Worm (Caenorhabditis elegans) whole organism, L1 larva: Measurements from ENCODE around the gene F19C7.2.

ENCODE experiments used
- C34B4.2 ChIP-seq: sonication (generic microtip); optimal IDR thresholded peaks from 2 replicates; lab custom pipeline; 2017; ENCODE audit warnings: mild to moderate bottlenecking, missing genetic modification characterization, missing compliant biosample characterization
- blmp-1 ChIP-seq: fragments of 150-350 bp; optimal IDR thresholded peaks from 2 replicates; lab custom pipeline; 2014; ENCODE audit warnings: missing biosample characterization, missing genetic modification characterization
- ceh-82 ChIP-seq, 3 experiments: fragments of 150-350 bp in 1 of 3; sonication (generic microtip) in 2 of 3; optimal IDR thresholded peaks; 2 replicates each; lab custom pipeline; 2014 to 2017; ENCODE audit warnings: missing biosample characterization in 3 of 3, missing genetic modification characterization in 3 of 3
- dpl-1 ChIP-seq, 3 experiments: fragments of 150-350 bp in 2 of 3; sonication (generic microtip) in 1 of 3; optimal IDR thresholded peaks; 2 replicates each; lab custom pipeline; 2014 to 2017; ENCODE audit warnings: missing biosample characterization in 3 of 3, missing genetic modification characterization in 3 of 3, missing genetic modification reagents in 3 of 3
- efl-1 ChIP-seq, 4 experiments: fragments of 150-350 bp; optimal IDR thresholded peaks in 3 of 4; peaks in 1 of 4; 1 replicate in 1 of 4; 2 replicates in 3 of 4; lab custom pipeline; 2014; ENCODE audit warnings: missing biosample characterization in 2 of 4, missing genetic modification characterization in 2 of 4, missing genetic modification reagents in 2 of 4
- efl-3 ChIP-seq: fragments of 200-800 bp; sonication (Bioruptor generic); optimal IDR thresholded peaks from 2 replicates; lab custom pipeline; 2018; ENCODE audit warnings: mild to moderate bottlenecking, missing genetic modification characterization, missing compliant biosample characterization
- egl-27 ChIP-seq, 2 experiments: fragments of 150-350 bp in 1 of 2; sonication (generic microtip); optimal IDR thresholded peaks; 3 replicates each; lab custom pipeline; 2017 to 2018; ENCODE audit warnings: missing biosample characterization in 2 of 2, missing genetic modification characterization in 2 of 2, missing genetic modification reagents in 2 of 2
- ets-5 ChIP-seq: fragments of 200-800 bp; sonication (Bioruptor generic); IDR thresholded peaks from 2 replicates; pipeline ENCODE4 v1.3.6; 2022; ENCODE audit warnings: missing genetic modification characterization, missing compliant biosample characterization
- fos-1 ChIP-seq: fragments of 150-350 bp; optimal IDR thresholded peaks from 2 replicates; lab custom pipeline; 2014; ENCODE audit warnings: missing biosample characterization, missing genetic modification characterization
- hlh-4 ChIP-seq: sonication (generic microtip); optimal IDR thresholded peaks from 2 replicates; lab custom pipeline; 2016; ENCODE audit warnings: mild to moderate bottlenecking, missing genetic modification characterization, missing compliant biosample characterization
- isw-1 ChIP-seq: fragments of 200-800 bp; sonication (Bioruptor generic); IDR thresholded peaks from 2 replicates; pipeline ENCODE4 v1.3.6; 2022; ENCODE audit warnings: missing genetic modification characterization, missing compliant biosample characterization
- jun-1 ChIP-seq: fragments of 150-350 bp; optimal IDR thresholded peaks from 2 replicates; lab custom pipeline; 2014; ENCODE audit warnings: missing biosample characterization, missing genetic modification reagents, missing genetic modification characterization
- lin-13 ChIP-seq: fragments of 150-350 bp; optimal IDR thresholded peaks from 2 replicates; lab custom pipeline; 2014; ENCODE audit warnings: missing biosample characterization, missing genetic modification reagents, missing genetic modification characterization
- lin-14 ChIP-seq: fragments of 200-800 bp; sonication (Bioruptor generic); optimal IDR thresholded peaks from 2 replicates; lab custom pipeline; 2018; ENCODE audit warnings: mild to moderate bottlenecking, missing genetic modification characterization, moderate library complexity, missing compliant biosample characterization
- lin-35 ChIP-seq, 2 experiments: fragments of 150-350 bp; optimal IDR thresholded peaks; 2 replicates each; lab custom pipeline; 2014; ENCODE audit warnings: missing biosample characterization in 2 of 2, missing genetic modification characterization in 2 of 2, missing genetic modification reagents in 2 of 2
- lsy-2 ChIP-seq, 2 experiments: fragments of 150-350 bp; optimal IDR thresholded peaks; 2 replicates each; lab custom pipeline; 2014; ENCODE audit warnings: missing biosample characterization in 2 of 2, missing genetic modification characterization in 2 of 2
- mab-9 ChIP-seq: fragments of 200-800 bp; sonication (Bioruptor generic); IDR thresholded peaks from 2 replicates; pipeline ENCODE4 v1.3.6; 2022; ENCODE audit warnings: missing genetic modification reagents, missing genetic modification characterization, missing compliant biosample characterization
- mdl-1 ChIP-seq, 2 experiments: fragments of 150-350 bp; optimal IDR thresholded peaks; 2 replicates each; lab custom pipeline; 2014 to 2017; ENCODE audit warnings: missing biosample characterization in 2 of 2, missing genetic modification characterization in 2 of 2, inconsistent platforms in 1 of 2
- mep-1 ChIP-seq: fragments of 150-350 bp; optimal IDR thresholded peaks from 2 replicates; lab custom pipeline; 2014; ENCODE audit warnings: missing biosample characterization, missing genetic modification characterization
- nhr-20 ChIP-seq: sonication (generic microtip); optimal IDR thresholded peaks from 2 replicates; lab custom pipeline; 2016; ENCODE audit warnings: mild to moderate bottlenecking, missing genetic modification characterization, missing compliant biosample characterization
- nhr-71 ChIP-seq: sonication (generic microtip); optimal IDR thresholded peaks from 2 replicates; lab custom pipeline; 2016; ENCODE audit warnings: mild to moderate bottlenecking, missing genetic modification characterization, moderate library complexity, missing compliant biosample characterization
- nhr-77 ChIP-seq: fragments of 150-350 bp; optimal IDR thresholded peaks from 2 replicates; lab custom pipeline; 2014; ENCODE audit warnings: missing biosample characterization, missing genetic modification characterization
- nhr-84 ChIP-seq: sonication (generic microtip); optimal IDR thresholded peaks from 2 replicates; lab custom pipeline; 2017; ENCODE audit warnings: missing biosample characterization, missing genetic modification characterization
- nhr-85 ChIP-seq: sonication (generic microtip); peaks from one replicate; lab custom pipeline; 2016; ENCODE audit warnings: missing genetic modification characterization, inconsistent platforms, missing compliant biosample characterization
- pag-3 ChIP-seq: sonication (generic microtip); optimal IDR thresholded peaks from 2 replicates; lab custom pipeline; 2017; ENCODE audit warnings: missing genetic modification characterization, mild to moderate bottlenecking, missing compliant biosample characterization, antibody characterized with exemption, borderline replicate concordance; ENCODE audit not compliant: insufficient read depth
- pax-3 ChIP-seq: fragments of 200-800 bp; sonication (Bioruptor generic); optimal IDR thresholded peaks from 2 replicates; lab custom pipeline; 2018; ENCODE audit warnings: mild to moderate bottlenecking, missing genetic modification characterization, moderate library complexity, missing compliant biosample characterization
- skn-1 ChIP-seq: fragments of 150-350 bp; optimal IDR thresholded peaks from 2 replicates; lab custom pipeline; 2014; ENCODE audit warnings: missing biosample characterization, missing genetic modification characterization
- snpc-4 ChIP-seq: fragments of 150-350 bp; optimal IDR thresholded peaks from 2 replicates; lab custom pipeline; 2014; ENCODE audit warnings: missing biosample characterization, missing genetic modification characterization
- sptf-1 ChIP-seq: fragments of 150-350 bp; optimal IDR thresholded peaks from 2 replicates; lab custom pipeline; 2014; ENCODE audit warnings: missing biosample characterization, missing genetic modification characterization
- sup-37 ChIP-seq: fragments of 200-800 bp; sonication (Bioruptor generic); optimal IDR thresholded peaks from 2 replicates; lab custom pipeline; 2018; ENCODE audit warnings: mild to moderate bottlenecking, missing genetic modification characterization, missing compliant biosample characterization
- unc-130 ChIP-seq: fragments of 150-350 bp; optimal IDR thresholded peaks from 2 replicates; lab custom pipeline; 2017; ENCODE audit warnings: missing biosample characterization, missing genetic modification characterization, inconsistent platforms
- unc-62 ChIP-seq: fragments of 150-350 bp; optimal IDR thresholded peaks from 2 replicates; lab custom pipeline; 2014; ENCODE audit warnings: missing biosample characterization, missing genetic modification reagents, missing genetic modification characterization
- unc-86 ChIP-seq: sonication (generic microtip); optimal IDR thresholded peaks from 2 replicates; lab custom pipeline; 2016; ENCODE audit warnings: missing genetic modification characterization, missing compliant biosample characterization
- unc-98 ChIP-seq: fragments of 200-800 bp; sonication (Bioruptor generic); IDR thresholded peaks from 2 replicates; pipeline ENCODE4 v1.3.6; 2022; ENCODE audit warnings: missing genetic modification characterization, missing compliant biosample characterization
- zag-1 ChIP-seq: fragments of 150-350 bp; optimal IDR thresholded peaks from 2 replicates; lab custom pipeline; 2014; ENCODE audit warnings: missing biosample characterization, missing genetic modification characterization
- zip-4 ChIP-seq: fragments of 200-800 bp; sonication (Bioruptor generic); optimal IDR thresholded peaks from 2 replicates; lab custom pipeline; 2018; ENCODE audit warnings: mild to moderate bottlenecking, missing genetic modification characterization, moderate library complexity, missing compliant biosample characterization
- ztf-11 ChIP-seq, 2 experiments: sonication (generic microtip); optimal IDR thresholded peaks; 2 replicates each; lab custom pipeline; 2016 to 2017; ENCODE audit warnings: missing genetic modification characterization in 2 of 2, missing biosample characterization in 1 of 2, missing compliant biosample characterization in 1 of 2

Gene F19C7.2

ce11 chrIV:4557731-4558130 lies 42.0 kb upstream of the F19C7.2 start:
- TF ChIP-seq lin-13 = no peak
- TF ChIP-seq blmp-1 (tag; lab: Kevin White, UChicago) = peak; percentile 51
- peak; percentile 9 for TF ChIP-seq nhr-77 (tag; lab: Kevin White, UChicago)
- no peak for TF ChIP-seq ceh-82 (tag; optimal IDR thresholded peaks at IDR 0.05; lab: Kevin White, UChicago)
- no peak for TF ChIP-seq nhr-71
- TF ChIP-seq fos-1 (tag; lab: Kevin White, UChicago) = no peak
- TF ChIP-seq C34B4.2 (tag; lab: Kevin White, UChicago) = no peak
- TF ChIP-seq nhr-85 (tag; lab: Kevin White, UChicago) = peak; percentile 58
- TF ChIP-seq skn-1 (tag; lab: Kevin White, UChicago) = no peak
- no peak for TF ChIP-seq efl-1 (optimal IDR thresholded peaks at IDR 0.05; lab: Kevin White, UChicago)
- TF ChIP-seq efl-1 (GFP tag; optimal IDR thresholded peaks at IDR 0.05 in 1 of 2; lab: Kevin White, UChicago) = peak in 1 of 2 experiments; percentile 90
- peak in 1 of 2 experiments; percentile 12 for TF ChIP-seq lin-35 (GFP tag; optimal IDR thresholded peaks at IDR 0.05; lab: Kevin White, UChicago)
- no peak for TF ChIP-seq hlh-4 (tag; lab: Kevin White, UChicago)
- TF ChIP-seq nhr-84 (tag; lab: Kevin White, UChicago) = no peak
- TF ChIP-seq lin-14 (GFP tag; lab: Kevin White, UChicago) = peak; percentile 27
- no peak for TF ChIP-seq unc-130 (tag; lab: Kevin White, UChicago)
- no peak for TF ChIP-seq mdl-1 (tag; optimal IDR thresholded peaks at IDR 0.05; lab: Kevin White, UChicago)
- no peak for TF ChIP-seq unc-98 (GFP tag; lab: Robert Waterston, UW)
- TF ChIP-seq sptf-1 (tag; lab: Kevin White, UChicago) = no peak
- no peak for TF ChIP-seq efl-3 (GFP tag; lab: Kevin White, UChicago)
- no peak for TF ChIP-seq pax-3 (tag; lab: Kevin White, UChicago)

DNA sequence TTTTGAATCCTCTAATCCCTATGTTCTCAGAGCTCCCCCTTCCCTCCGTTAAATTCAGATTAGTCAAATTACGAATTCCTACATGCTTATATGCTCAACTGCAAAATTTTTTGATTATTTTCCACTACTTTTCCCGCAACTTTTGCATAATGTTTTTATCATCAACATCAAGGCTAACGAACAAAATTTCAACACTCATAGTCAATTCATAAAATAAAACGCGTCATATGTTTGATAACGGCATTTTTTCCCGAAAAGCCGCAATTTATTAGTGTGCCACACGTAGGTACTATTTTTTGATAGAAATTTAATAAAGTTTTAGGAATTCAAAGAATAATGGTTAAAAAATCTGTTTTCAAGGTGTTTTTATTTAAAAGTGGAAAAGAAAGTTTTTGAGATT lies 40.6 kb upstream of the F19C7.2 start:
- TF ChIP-seq hlh-4 (tag; lab: Kevin White, UChicago) = no peak
- TF ChIP-seq ztf-11 (tag; optimal IDR thresholded peaks at IDR 0.05; lab: Kevin White, UChicago) = no peak
- no peak for TF ChIP-seq mab-9 (GFP tag; lab: Robert Waterston, UW)
- no peak for TF ChIP-seq jun-1 (tag; lab: Kevin White, UChicago)
- TF ChIP-seq zag-1 = no peak
- TF ChIP-seq mep-1 (tag; lab: Kevin White, UChicago) = no peak
- TF ChIP-seq isw-1 = no peak
- TF ChIP-seq lsy-2 (tag; optimal IDR thresholded peaks at IDR 0.05; lab: Kevin White, UChicago) = no peak
- no peak for TF ChIP-seq zip-4 (GFP tag; lab: Kevin White, UChicago)
- no peak for TF ChIP-seq ets-5 (GFP tag; lab: Robert Waterston, UW)
- no peak for TF ChIP-seq unc-86 (tag; lab: Kevin White, UChicago)
- TF ChIP-seq snpc-4 (tag; lab: Kevin White, UChicago) = no peak
- no peak for TF ChIP-seq pag-3 (tag; lab: Kevin White, UChicago)
- TF ChIP-seq, all 84 proteins: peak for 0

- no peak for TF ChIP-seq sptf-1 (tag; lab: Kevin White, UChicago)
- TF ChIP-seq unc-62 (GFP tag; lab: Kevin White, UChicago) = no peak
- TF ChIP-seq efl-1 (optimal IDR thresholded peaks at IDR 0.05; lab: Kevin White, UChicago) = no peak
- peak in 1 of 2 experiments; percentile 28 for TF ChIP-seq efl-1 (GFP tag; optimal IDR thresholded peaks at IDR 0.05 in 1 of 2; lab: Kevin White, UChicago)
- no peak for TF ChIP-seq egl-27 (tag; optimal IDR thresholded peaks at IDR 0.05; lab: Kevin White, UChicago)
- no peak for TF ChIP-seq ceh-82 (tag; optimal IDR thresholded peaks at IDR 0.05; lab: Kevin White, UChicago)
- no peak for TF ChIP-seq sup-37
- TF ChIP-seq dpl-1 (GFP tag; optimal IDR thresholded peaks at IDR 0.05; lab: Kevin White, UChicago) = no peak
- TF ChIP-seq nhr-20 (tag; lab: Kevin White, UChicago) = no peak
Observed at ce11 chrIV:4562599-4563116, 37.1 kb upstream of the F19C7.2 start, which contains the start of gene igeg-1. Gene igeg-1, plus strand, starts transcription at chrIV:4562649.
